Worm (Caenorhabditis elegans): ENCODE results near the gene ceh-13.
A peak's percentile ranks its signal among the peaks of the same experiment; 100 is the strongest.

Gene ceh-13

ce11 chrIII:7555360-7555759 lies at the start of gene ceh-13:
ceh-13 (plus strand) TSS chrIII:7555660.
- TF ChIP-seq ztf-29 (GFP tag; IDR thresholded peaks at IDR 0.05): no peak
- TF ChIP-seq T22C8.4 (GFP tag; IDR thresholded peaks at IDR 0.05): no peak
- no peak for TF ChIP-seq ztf-23 (GFP tag; IDR thresholded peaks at IDR 0.05)
- TF ChIP-seq cog-1 (tag; optimal IDR thresholded peaks at IDR 0.05): no peak
- no peak for TF ChIP-seq tab-1 (GFP tag; IDR thresholded peaks at IDR 0.05)

- no peak for TF ChIP-seq ztf-29 (GFP tag; IDR thresholded peaks at IDR 0.05)
- no peak for TF ChIP-seq ref-1 (GFP tag; conservative IDR thresholded peaks at IDR 0.05)
- TF ChIP-seq flt-1 (GFP tag; IDR thresholded peaks at IDR 0.05): no peak
- TF ChIP-seq ztf-23 (GFP tag; IDR thresholded peaks at IDR 0.05): no peak
Measured at ce11 chrIII:7506983-7507382, 48.5 kb upstream of the ceh-13 start.

- TF ChIP-seq T22C8.4 (GFP tag; IDR thresholded peaks at IDR 0.05) (no peak), ztf-29 (GFP tag; IDR thresholded peaks at IDR 0.05) (no peak), ztf-23 (GFP tag; IDR thresholded peaks at IDR 0.05) (no peak), klf-2 (GFP tag; conservative IDR thresholded peaks at IDR 0.05) (no peak), ref-1 (GFP tag; conservative IDR thresholded peaks at IDR 0.05) (no peak), cog-1 (tag; optimal IDR thresholded peaks at IDR 0.05) (no peak), tab-1 (GFP tag; IDR thresholded peaks at IDR 0.05) (no peak), flt-1 (GFP tag; IDR thresholded peaks at IDR 0.05) (no peak), med-1 (GFP tag; optimal IDR thresholded peaks at IDR 0.05; ENCODE audit: insufficient read depth) (no peak)
Measured at ce11 chrIII:7508128-7508635, 47.3 kb upstream of the ceh-13 start, which contains the start of gene cls-1. cls-1 (plus strand) TSS chrIII:7508178.

ce11 chrIII:7518424-7518823 lies 37.0 kb upstream of the ceh-13 start, which contains the start of gene clk-2:
clk-2 (minus strand) TSS chrIII:7518524.
- TF ChIP-seq ref-1 (GFP tag; conservative IDR thresholded peaks at IDR 0.05) (no peak), tab-1 (GFP tag; IDR thresholded peaks at IDR 0.05) (no peak), T22C8.4 (GFP tag; IDR thresholded peaks at IDR 0.05) (no peak), klf-2 (GFP tag; conservative IDR thresholded peaks at IDR 0.05) (no peak)

ce11 chrIII:7520672-7521071 lies 34.8 kb upstream of the ceh-13 start, which contains the start of the genes cux-7 and C07H6.2:
cux-7 (minus strand) TSS chrIII:7520845.
C07H6.2 (plus strand) TSS chrIII:7521009.
- TF ChIP-seq ref-1 (GFP tag; conservative IDR thresholded peaks at IDR 0.05) (peak; percentile 42; the same call in 1 of the 2 replicates), ztf-23 (GFP tag; IDR thresholded peaks at IDR 0.05) (no peak; the same call in none of the 2 replicates), flt-1 (GFP tag; IDR thresholded peaks at IDR 0.05) (peak; percentile 87), ztf-29 (GFP tag; IDR thresholded peaks at IDR 0.05) (peak; percentile 50; the same call in 1 of the 2 replicates), med-1 (GFP tag; optimal IDR thresholded peaks at IDR 0.05; ENCODE audit: insufficient read depth) (no peak), klf-2 (GFP tag; conservative IDR thresholded peaks at IDR 0.05) (peak; percentile 65; the same call in 1 of the 2 replicates), tab-1 (GFP tag; IDR thresholded peaks at IDR 0.05) (no peak), T22C8.4 (GFP tag; IDR thresholded peaks at IDR 0.05) (peak; percentile 24; the same call in 1 of the 2 replicates), cog-1 (tag; optimal IDR thresholded peaks at IDR 0.05) (peak; percentile 80)

- no peak for TF ChIP-seq med-1 (GFP tag; optimal IDR thresholded peaks at IDR 0.05; ENCODE audit: insufficient read depth)
- TF ChIP-seq flt-1 (GFP tag; IDR thresholded peaks at IDR 0.05): no peak
- no peak for TF ChIP-seq ztf-23 (GFP tag; IDR thresholded peaks at IDR 0.05)
- TF ChIP-seq klf-2 (GFP tag; conservative IDR thresholded peaks at IDR 0.05): no peak
- no peak for TF ChIP-seq tab-1 (GFP tag; IDR thresholded peaks at IDR 0.05)
- no peak for TF ChIP-seq ref-1 (GFP tag; conservative IDR thresholded peaks at IDR 0.05)
- TF ChIP-seq T22C8.4 (GFP tag; IDR thresholded peaks at IDR 0.05): no peak
- TF ChIP-seq ztf-29 (GFP tag; IDR thresholded peaks at IDR 0.05): no peak
- TF ChIP-seq cog-1 (tag; optimal IDR thresholded peaks at IDR 0.05): no peak
Measured at ce11 chrIII:7521163-7521562, 34.3 kb upstream of the ceh-13 start, which contains the start of gene lig-4. lig-4 (plus strand) TSS chrIII:7521463.

ce11 chrIII:7524830-7525344 lies 30.6 kb upstream of the ceh-13 start:
- no peak for TF ChIP-seq T22C8.4 (GFP tag; IDR thresholded peaks at IDR 0.05)
- no peak for TF ChIP-seq klf-2 (GFP tag; conservative IDR thresholded peaks at IDR 0.05)
- TF ChIP-seq cog-1 (tag; optimal IDR thresholded peaks at IDR 0.05): no peak
- TF ChIP-seq ref-1 (GFP tag; conservative IDR thresholded peaks at IDR 0.05): no peak
- TF ChIP-seq ztf-23 (GFP tag; IDR thresholded peaks at IDR 0.05): no peak

ce11 chrIII:7526974-7527466 lies 28.4 kb upstream of the ceh-13 start:
- TF ChIP-seq ztf-29 (GFP tag; IDR thresholded peaks at IDR 0.05) (no peak), T22C8.4 (GFP tag; IDR thresholded peaks at IDR 0.05) (no peak), med-1 (GFP tag; optimal IDR thresholded peaks at IDR 0.05; ENCODE audit: insufficient read depth) (no peak), ref-1 (GFP tag; conservative IDR thresholded peaks at IDR 0.05) (no peak), tab-1 (GFP tag; IDR thresholded peaks at IDR 0.05) (no peak), flt-1 (GFP tag; IDR thresholded peaks at IDR 0.05) (no peak), klf-2 (GFP tag; conservative IDR thresholded peaks at IDR 0.05) (no peak), ztf-23 (GFP tag; IDR thresholded peaks at IDR 0.05) (no peak), cog-1 (tag; optimal IDR thresholded peaks at IDR 0.05) (no peak)

- TF ChIP-seq flt-1 (GFP tag; IDR thresholded peaks at IDR 0.05) (no peak), tab-1 (GFP tag; IDR thresholded peaks at IDR 0.05) (no peak), ztf-29 (GFP tag; IDR thresholded peaks at IDR 0.05) (no peak), cog-1 (tag; optimal IDR thresholded peaks at IDR 0.05) (no peak), klf-2 (GFP tag; conservative IDR thresholded peaks at IDR 0.05) (no peak), med-1 (GFP tag; optimal IDR thresholded peaks at IDR 0.05; ENCODE audit: insufficient read depth) (no peak)
Measured at ce11 chrIII:7530108-7530507, 25.4 kb upstream of the ceh-13 start.

- TF ChIP-seq ztf-23 (GFP tag; IDR thresholded peaks at IDR 0.05) (no peak), ref-1 (GFP tag; conservative IDR thresholded peaks at IDR 0.05) (no peak), med-1 (GFP tag; optimal IDR thresholded peaks at IDR 0.05; ENCODE audit: insufficient read depth) (no peak), cog-1 (tag; optimal IDR thresholded peaks at IDR 0.05) (no peak)
Measured at ce11 chrIII:7530830-7531229, 24.6 kb upstream of the ceh-13 start.
